Worm (Caenorhabditis elegans): ENCODE data around the gene W01G7.4.

The W01G7.4 gene

DNA sequence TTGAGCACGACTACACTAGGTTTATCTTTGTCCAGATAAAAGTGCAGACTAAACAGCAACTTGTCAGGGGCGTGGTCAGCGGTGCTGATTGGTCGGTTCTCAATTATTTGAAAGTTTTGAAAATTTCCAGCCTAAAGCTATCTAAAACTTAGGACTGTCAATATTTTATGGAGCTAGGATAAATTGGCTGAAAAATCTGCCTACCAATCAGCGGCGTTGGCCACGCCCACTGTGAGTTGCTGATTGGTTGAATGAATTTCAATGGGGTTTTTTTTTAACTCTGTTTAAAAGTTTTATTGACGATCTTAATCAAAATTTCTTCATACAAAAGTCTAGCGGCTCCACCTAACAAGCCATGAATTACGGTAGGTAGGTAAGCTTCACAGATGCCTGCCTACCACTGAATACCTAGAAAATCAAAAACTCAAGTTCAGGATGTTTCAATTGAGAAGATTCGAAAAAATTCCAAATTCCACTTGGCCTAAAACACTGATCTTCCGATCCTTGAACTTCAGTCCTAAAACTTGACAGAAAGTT lies 14.5 kb upstream of the W01G7.4 start:
- TF ChIP-seq efl-1 (optimal IDR thresholded peaks at IDR 0.05) (no peak), efl-1 (GFP tag; optimal IDR thresholded peaks at IDR 0.05 in 1 of 2) (peak in 1 of 2 experiments; percentile 63), ceh-63 (GFP tag; optimal IDR thresholded peaks at IDR 0.05) (no peak)

ce11 chrII:14046491-14046890 lies 14.0 kb upstream of the W01G7.4 start:
- no peak for TF ChIP-seq ceh-82 (tag; optimal IDR thresholded peaks at IDR 0.05)
- TF ChIP-seq isw-1 (GFP tag; IDR thresholded peaks at IDR 0.05) = no peak
- TF ChIP-seq efl-1 (optimal IDR thresholded peaks at IDR 0.05) = no peak
- peak in 1 of 2 experiments; percentile 82 for TF ChIP-seq efl-1 (GFP tag; optimal IDR thresholded peaks at IDR 0.05 in 1 of 2)
- no peak for TF ChIP-seq ceh-88 (GFP tag; IDR thresholded peaks at IDR 0.05)
- peak; percentile 25 for TF ChIP-seq lin-14 (GFP tag; optimal IDR thresholded peaks at IDR 0.05)
- TF ChIP-seq ceh-90 (tag; optimal IDR thresholded peaks at IDR 0.05) = no peak
- no peak for TF ChIP-seq lin-35 (GFP tag; optimal IDR thresholded peaks at IDR 0.05)
- peak; percentile 65 for TF ChIP-seq blmp-1 (tag; optimal IDR thresholded peaks at IDR 0.05)
- no peak for TF ChIP-seq fkh-10 (GFP tag; optimal IDR thresholded peaks at IDR 0.05)
- no peak for TF ChIP-seq ceh-63 (GFP tag; optimal IDR thresholded peaks at IDR 0.05)
- no peak for TF ChIP-seq nhr-237 (tag; optimal IDR thresholded peaks at IDR 0.05)

ce11 chrII:14049097-14049496 lies 11.4 kb upstream of the W01G7.4 start:
- TF ChIP-seq lir-3 (tag; optimal IDR thresholded peaks at IDR 0.05; ENCODE audit: poor library complexity) = no peak
- TF ChIP-seq nhr-85 (tag) = peak; percentile 90
- TF ChIP-seq snu-23 (GFP tag; optimal IDR thresholded peaks at IDR 0.05) = peak; percentile 69
- peak; percentile 23 to 48 for TF ChIP-seq lsy-2 (tag; optimal IDR thresholded peaks at IDR 0.05)
- TF ChIP-seq aha-1 (tag; optimal IDR thresholded peaks at IDR 0.05) = no peak
- no peak for TF ChIP-seq unc-86 (tag; optimal IDR thresholded peaks at IDR 0.05)
- peak in 1 of 3 experiments; percentile 1 for TF ChIP-seq ceh-82 (tag; optimal IDR thresholded peaks at IDR 0.05)
- TF ChIP-seq snpc-4 (tag; optimal IDR thresholded peaks at IDR 0.05) = no peak
- peak; percentile 1 for TF ChIP-seq nhr-47 (tag; optimal IDR thresholded peaks at IDR 0.05)
- TF ChIP-seq fos-1 (tag; optimal IDR thresholded peaks at IDR 0.05) = no peak
- TF ChIP-seq pax-3 (tag; optimal IDR thresholded peaks at IDR 0.05) = no peak
- TF ChIP-seq C16A3.4 (tag; optimal IDR thresholded peaks at IDR 0.05) = peak; percentile 13
- TF ChIP-seq sptf-1 (tag; optimal IDR thresholded peaks at IDR 0.05) = no peak
- peak; percentile 63 for TF ChIP-seq elt-2 (tag; optimal IDR thresholded peaks at IDR 0.05)
- TF ChIP-seq nhr-20 (tag; optimal IDR thresholded peaks at IDR 0.05) = peak; percentile 83
- TF ChIP-seq elt-3 (tag; optimal IDR thresholded peaks at IDR 0.05) = peak in 2 of 6 experiments; percentile 47 to 78
- TF ChIP-seq lin-35 (GFP tag; optimal IDR thresholded peaks at IDR 0.05) = peak; percentile 3 to 49
- peak; percentile 27 for TF ChIP-seq nhr-90 (tag; optimal IDR thresholded peaks at IDR 0.05; ENCODE audit: poor library complexity)
- peak; percentile 63 for TF ChIP-seq nhr-71 (tag; optimal IDR thresholded peaks at IDR 0.05)
- no peak for TF ChIP-seq grh-1 (GFP tag; IDR thresholded peaks at IDR 0.05)
- peak; percentile 60 for TF ChIP-seq mep-1 (tag; optimal IDR thresholded peaks at IDR 0.05)
- TF ChIP-seq dpl-1 (GFP tag; optimal IDR thresholded peaks at IDR 0.05) = peak in 2 of 3 experiments; percentile 4 to 20
- no peak for TF ChIP-seq xbp-1 (tag; optimal IDR thresholded peaks at IDR 0.05)
- TF ChIP-seq nhr-77 (tag; optimal IDR thresholded peaks at IDR 0.05) = peak; percentile 55
- TF ChIP-seq nhr-12 (tag; optimal IDR thresholded peaks at IDR 0.05) = no peak
- no peak for TF ChIP-seq unc-62 (GFP tag; optimal IDR thresholded peaks at IDR 0.05)
- TF ChIP-seq nhr-76 (tag; optimal IDR thresholded peaks at IDR 0.05) = no peak
- peak; percentile 3 to 4 for TF ChIP-seq efl-1 (optimal IDR thresholded peaks at IDR 0.05)
- TF ChIP-seq efl-1 (GFP tag; optimal IDR thresholded peaks at IDR 0.05 in 1 of 2) = no peak
- peak; percentile 80 for TF ChIP-seq blmp-1 (tag; optimal IDR thresholded peaks at IDR 0.05)
- TF ChIP-seq tbx-2 (tag; optimal IDR thresholded peaks at IDR 0.05) = peak; percentile 27
- no peak for TF ChIP-seq unc-98 (GFP tag; IDR thresholded peaks at IDR 0.05)
- TF ChIP-seq lin-14 (GFP tag; optimal IDR thresholded peaks at IDR 0.05) = peak; percentile 81
- TF ChIP-seq pag-3 (tag; optimal IDR thresholded peaks at IDR 0.05; ENCODE audit: borderline replicate concordance, insufficient read depth) = no peak
- TF ChIP-seq mdl-1 (tag; optimal IDR thresholded peaks at IDR 0.05) = peak in 1 of 2 experiments; percentile 76
- no peak for TF ChIP-seq fkh-8 (tag; optimal IDR thresholded peaks at IDR 0.05)
- no peak for TF ChIP-seq ztf-4 (tag; optimal IDR thresholded peaks at IDR 0.05)
- no peak for TF ChIP-seq C34B4.2 (tag; optimal IDR thresholded peaks at IDR 0.05)
- TF ChIP-seq fkh-10 (GFP tag; optimal IDR thresholded peaks at IDR 0.05) = no peak
- TF ChIP-seq rnt-1 (tag; optimal IDR thresholded peaks at IDR 0.05) = peak; percentile 76
- no peak for TF ChIP-seq dsc-1 (tag; optimal IDR thresholded peaks at IDR 0.05)
- peak; percentile 51 for TF ChIP-seq unc-130 (tag; optimal IDR thresholded peaks at IDR 0.05)
